1 fruit fly cellular context compared by ENCODE assay signal in the genomic region with DNA sequence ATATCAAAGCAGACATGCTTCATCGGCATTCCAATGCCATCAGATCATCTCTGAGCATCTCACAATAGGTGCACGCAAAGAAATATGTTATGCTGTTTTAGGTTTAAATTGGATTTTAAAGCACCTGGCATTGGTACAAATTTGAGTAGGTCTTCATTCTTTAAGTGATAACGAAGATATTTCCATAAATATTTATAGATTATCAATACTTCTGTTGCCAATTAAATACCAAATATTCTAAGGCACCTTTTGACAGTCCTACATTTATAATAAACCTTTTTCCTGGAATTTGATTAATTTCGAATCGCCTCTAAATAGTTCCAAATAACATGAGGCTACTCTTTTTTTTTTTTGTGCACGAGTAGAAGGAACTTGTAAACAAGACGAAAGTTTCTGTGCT.
TF ChIP-seq lines count a peak whose summit lies in the region.

No protein-coding gene starts in this region.

TF ChIP-seq in whole organism, embryonic, 481 proteins besides CTCF, POLR2A, EP300 and RAD21 (continued from another document):
- peak; percentile 26; the same call in 2 of the 3 replicates for TF ChIP-seq croc (GFP tag; conservative IDR thresholded peaks at IDR 0.05; lab: Robert Waterston, UW)
- peak; percentile 17 for TF ChIP-seq CG15269 (tag; optimal IDR thresholded peaks at IDR 0.05; lab: Kevin White, UChicago)
- peak; percentile 67 for TF ChIP-seq gem (tag; optimal IDR thresholded peaks at IDR 0.05; lab: Kevin White, UChicago)
- TF ChIP-seq dpn (GFP tag; optimal IDR thresholded peaks at IDR 0.05; lab: Kevin White, UChicago) = peak in 1 of 2 experiments; percentile 6
- peak; percentile 45 for TF ChIP-seq unpg (GFP tag; optimal IDR thresholded peaks at IDR 0.05; lab: Kevin White, UChicago)
- TF ChIP-seq pho (GFP tag; optimal IDR thresholded peaks at IDR 0.05; lab: Kevin White, UChicago) = no peak
- TF ChIP-seq bsh (GFP tag; optimal IDR thresholded peaks at IDR 0.05; lab: Kevin White, UChicago) = peak in 1 of 2 experiments; percentile 45
- no peak for TF ChIP-seq cato (GFP tag; optimal IDR thresholded peaks at IDR 0.05; lab: Kevin White, UChicago; ENCODE audit: borderline replicate concordance)
- peak in 1 of 2 experiments; percentile 30 for TF ChIP-seq Hr51 (GFP tag; optimal IDR thresholded peaks at IDR 0.05; lab: Kevin White, UChicago)
- TF ChIP-seq lab (GFP tag; optimal IDR thresholded peaks at IDR 0.05; lab: Kevin White, UChicago) = peak; percentile 32
- TF ChIP-seq Bdp1 (GFP tag; optimal IDR thresholded peaks at IDR 0.05; lab: Kevin White, UChicago) = no peak
- TF ChIP-seq ATbp (GFP tag; optimal IDR thresholded peaks at IDR 0.05; lab: Kevin White, UChicago) = peak; percentile 29
- TF ChIP-seq CG13424 (tag; optimal IDR thresholded peaks at IDR 0.05; lab: Kevin White, UChicago) = peak; percentile 5
- peak; percentile 74 for TF ChIP-seq sd (tag; optimal IDR thresholded peaks at IDR 0.05; lab: Kevin White, UChicago)
- TF ChIP-seq CG17359 (tag; optimal IDR thresholded peaks at IDR 0.05; lab: Kevin White, UChicago) = peak; percentile 29
- peak; percentile 47 for TF ChIP-seq CG30403 (GFP tag; optimal IDR thresholded peaks at IDR 0.05; lab: Kevin White, UChicago)
- TF ChIP-seq tio (GFP tag; optimal IDR thresholded peaks at IDR 0.05; lab: Kevin White, UChicago) = peak; percentile 17
- TF ChIP-seq CG4424 (GFP tag; optimal IDR thresholded peaks at IDR 0.05; lab: Kevin White, UChicago) = peak; percentile 19
- TF ChIP-seq CG3407 (GFP tag; optimal IDR thresholded peaks at IDR 0.05; lab: Kevin White, UChicago) = no peak
- TF ChIP-seq CG10209 (GFP tag; optimal IDR thresholded peaks at IDR 0.05; lab: Kevin White, UChicago) = peak; percentile 17
- peak; percentile 26; the same call in 1 of the 2 replicates for TF ChIP-seq sisA (GFP tag; IDR thresholded peaks at IDR 0.05; lab: Robert Waterston, UW)
- TF ChIP-seq sens (GFP tag; lab: Kevin White, UChicago) = peak; percentile 79
- TF ChIP-seq wek (GFP tag; optimal IDR thresholded peaks at IDR 0.05; lab: Kevin White, UChicago) = no peak
- TF ChIP-seq CG10979 (tag; optimal IDR thresholded peaks at IDR 0.05; lab: Kevin White, UChicago) = peak; percentile 36
- TF ChIP-seq esg (GFP tag; conservative IDR thresholded peaks at IDR 0.05; lab: Robert Waterston, UW) = 0 out of 2 replicates have a peak, but pooled peaks have one; percentile 5
- peak; percentile 24; the same call in 1 of the 2 replicates for TF ChIP-seq Lim3 (GFP tag; IDR thresholded peaks at IDR 0.05; lab: Robert Waterston, UW)
- no peak for TF ChIP-seq CG6175 (GFP tag; IDR thresholded peaks at IDR 0.05; lab: Robert Waterston, UW)
- no peak for TF ChIP-seq fru (optimal IDR thresholded peaks at IDR 0.05; lab: Kevin White, UChicago)
- no peak for TF ChIP-seq Tbp (GFP tag; optimal IDR thresholded peaks at IDR 0.05; lab: Kevin White, UChicago)
- TF ChIP-seq CG6254 (GFP tag; optimal IDR thresholded peaks at IDR 0.05; lab: Kevin White, UChicago) = peak; percentile 25
- peak; percentile 18 for TF ChIP-seq CoRest (tag; optimal IDR thresholded peaks at IDR 0.05; lab: Kevin White, UChicago)
- TF ChIP-seq Hsf (GFP tag; optimal IDR thresholded peaks at IDR 0.05; lab: Kevin White, UChicago) = peak; percentile 14
- TF ChIP-seq CG1603 (tag; optimal IDR thresholded peaks at IDR 0.05; lab: Kevin White, UChicago) = peak; percentile 6
- TF ChIP-seq br (optimal IDR thresholded peaks at IDR 0.05; lab: Kevin White, UChicago) = no peak
- TF ChIP-seq slbo (GFP tag; IDR thresholded peaks at IDR 0.05; lab: Robert Waterston, UW) = 0 out of 2 replicates have a peak, but pooled peaks have one; percentile 19
- TF ChIP-seq dmrt11E (tag; optimal IDR thresholded peaks at IDR 0.05; lab: Kevin White, UChicago) = peak; percentile 10
- peak; percentile 20 for TF ChIP-seq Oli (tag; optimal IDR thresholded peaks at IDR 0.05; lab: Kevin White, UChicago)
- peak; percentile 26 for TF ChIP-seq grau (tag; optimal IDR thresholded peaks at IDR 0.05; lab: Kevin White, UChicago)
- no peak for TF ChIP-seq sc (optimal IDR thresholded peaks at IDR 0.05; lab: Kevin White, UChicago)
- TF ChIP-seq sc (GFP tag; optimal IDR thresholded peaks at IDR 0.05; lab: Kevin White, UChicago) = peak; percentile 4
- TF ChIP-seq CG8388 (GFP tag; optimal IDR thresholded peaks at IDR 0.05; lab: Kevin White, UChicago) = peak; percentile 45
- peak; percentile 12 for TF ChIP-seq CG14710 (tag; optimal IDR thresholded peaks at IDR 0.05; lab: Kevin White, UChicago)
- no peak for TF ChIP-seq Dbx (GFP tag; IDR thresholded peaks at IDR 0.05; lab: Robert Waterston, UW)
- peak; percentile 27 for TF ChIP-seq CG2712 (tag; optimal IDR thresholded peaks at IDR 0.05; lab: Kevin White, UChicago)
- TF ChIP-seq PHDP (tag; optimal IDR thresholded peaks at IDR 0.05; lab: Kevin White, UChicago) = peak; percentile 30
- peak in 1 of 3 experiments; percentile 11 for TF ChIP-seq lola (GFP tag; optimal IDR thresholded peaks at IDR 0.05; lab: Kevin White, UChicago)
- TF ChIP-seq fd96Cb (tag; optimal IDR thresholded peaks at IDR 0.05; lab: Kevin White, UChicago) = peak; percentile 26
